Worm (Caenorhabditis elegans): ENCODE measurements around the gene R11A8.1.

R11A8.1 gene

DNA sequence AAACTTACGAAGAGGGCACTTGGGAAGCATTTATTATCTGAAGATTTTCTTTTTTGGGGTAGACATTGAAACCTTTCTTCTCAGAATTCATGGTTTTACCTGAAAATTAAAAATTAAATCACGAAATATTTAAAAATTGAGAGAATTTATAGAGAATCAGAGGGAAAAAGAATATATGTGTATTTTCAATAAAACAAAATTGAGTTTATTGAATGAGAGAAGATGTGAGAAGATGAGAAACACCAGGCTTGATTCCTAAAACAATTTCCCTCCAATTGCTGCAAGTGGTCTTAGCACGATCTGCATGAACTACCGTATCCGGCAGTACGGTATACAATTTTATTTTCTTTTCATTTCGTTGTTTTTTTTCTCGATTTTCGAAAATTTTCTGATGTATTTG is at the start of gene R11A8.1:
R11A8.1 (minus strand) TSS at position 101 of the 400 bp plus-strand sequence.
- TF ChIP-seq ceh-27 (GFP tag; optimal IDR thresholded peaks at IDR 0.05) (no peak), gei-17 (GFP tag; optimal IDR thresholded peaks at IDR 0.05) (no peak), lsl-1 (GFP tag; optimal IDR thresholded peaks at IDR 0.05) (peak; percentile 67), F55B11.4 (tag; optimal IDR thresholded peaks at IDR 0.05; ENCODE audit: borderline replicate concordance, insufficient read depth) (no peak), ztf-3 (GFP tag; optimal IDR thresholded peaks at IDR 0.05) (no peak), lag-1 (GFP tag; IDR thresholded peaks at IDR 0.05) (no peak), lin-26 (GFP tag; IDR thresholded peaks at IDR 0.05) (no peak), ceh-58 (GFP tag; IDR thresholded peaks at IDR 0.05) (no peak)

ce11 chrIV:10403193-10404058 is 46.5 kb upstream of the R11A8.1 start, which contains the start of gene gpa-7:
Gene gpa-7, plus strand, starts transcription at chrIV:10404008.
- TF ChIP-seq madf-10 (tag; optimal IDR thresholded peaks at IDR 0.05) (no peak), akir-1 (GFP tag; optimal IDR thresholded peaks at IDR 0.05) (no peak), cebp-1 (GFP tag; IDR thresholded peaks at IDR 0.05) (no peak), cebp-1 (tag; optimal IDR thresholded peaks at IDR 0.05) (peak; percentile 41), ekl-4 (GFP tag; IDR thresholded peaks at IDR 0.05) (no peak), egl-18 (GFP tag; IDR thresholded peaks at IDR 0.05) (0 out of 2 replicates have a peak, but pooled peaks have one; percentile 47), K11D2.4 (GFP tag; IDR thresholded peaks at IDR 0.05) (no peak), somi-1 (GFP tag; optimal IDR thresholded peaks at IDR 0.05) (peak; percentile 58), attf-5 (GFP tag; optimal IDR thresholded peaks at IDR 0.05) (peak; percentile 19), lin-35 (GFP tag; optimal IDR thresholded peaks at IDR 0.05) (peak in 1 of 3 experiments; percentile 70), ztf-6 (GFP tag; IDR thresholded peaks at IDR 0.05) (no peak), die-1 (tag; optimal IDR thresholded peaks at IDR 0.05) (peak; percentile 13), rcor-1 (GFP tag; IDR thresholded peaks at IDR 0.05) (0 out of 2 replicates have a peak, but pooled peaks have one; percentile 9), chd-7 (tag; optimal IDR thresholded peaks at IDR 0.05) (peak; percentile 71), T26A5.8 (tag; optimal IDR thresholded peaks at IDR 0.05) (no peak), hmg-1.2 (GFP tag; IDR thresholded peaks at IDR 0.05) (peak; percentile 59; the same call in 1 of the 2 replicates), pbrm-1 (GFP tag; IDR thresholded peaks at IDR 0.05) (peak; percentile 8; the same call in 1 of the 2 replicates), lin-40 (tag; optimal IDR thresholded peaks at IDR 0.05) (peak; percentile 54), F55B11.4 (tag; optimal IDR thresholded peaks at IDR 0.05; ENCODE audit: borderline replicate concordance, insufficient read depth) (no peak), ZK185.1 (tag; optimal IDR thresholded peaks at IDR 0.05; ENCODE audit: poor library complexity, severe bottlenecking) (peak; percentile 10), ceh-79 (tag; optimal IDR thresholded peaks at IDR 0.05) (no peak), K12H6.12 (tag; optimal IDR thresholded peaks at IDR 0.05) (peak; percentile 76)

DNA sequence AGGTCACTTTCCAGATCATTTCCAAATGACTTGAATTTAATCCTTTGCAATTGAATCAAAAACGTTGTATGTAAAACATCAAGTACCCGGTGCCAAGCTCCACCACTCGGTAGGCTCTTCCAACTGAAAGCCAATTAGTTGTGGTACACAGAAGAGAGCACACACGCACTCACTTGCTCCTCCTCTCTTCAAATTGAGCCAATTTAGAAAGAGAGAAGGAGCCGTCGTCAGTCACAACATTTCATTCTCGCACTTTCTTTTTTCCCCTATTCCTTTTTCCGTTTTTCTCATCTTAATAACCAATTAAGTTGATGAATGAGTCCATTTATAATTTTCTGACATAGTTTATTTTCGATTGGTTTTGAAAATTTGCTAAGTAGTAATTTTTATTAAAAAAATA is 41.3 kb upstream of the R11A8.1 start:
- TF ChIP-seq athp-1 (tag; optimal IDR thresholded peaks at IDR 0.05) (no peak), C17E4.6 (GFP tag; IDR thresholded peaks at IDR 0.05) (no peak), ceh-100 (GFP tag; IDR thresholded peaks at IDR 0.05) (no peak)

DNA sequence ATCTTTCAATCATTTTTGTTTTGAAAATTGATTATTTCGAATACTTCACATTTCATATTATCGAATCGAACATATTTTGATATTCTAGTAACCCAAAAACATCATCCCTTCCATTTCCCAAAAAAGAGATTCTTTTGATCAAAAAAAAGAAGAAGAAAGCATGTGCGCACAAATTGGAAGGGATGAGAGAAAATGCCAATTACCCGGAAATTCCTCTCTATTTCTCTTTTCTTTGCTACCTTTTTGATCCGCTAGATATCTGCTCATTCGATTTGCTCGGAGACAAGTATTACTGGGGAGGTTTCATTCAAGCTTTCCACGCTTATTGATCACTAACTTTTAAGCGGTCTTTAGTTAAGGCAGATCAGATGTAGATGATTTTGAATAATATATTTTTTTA is 39.9 kb upstream of the R11A8.1 start:
- no peak for TF ChIP-seq Y56A3A.18 (GFP tag; IDR thresholded peaks at IDR 0.05)
